Fruit fly (Drosophila melanogaster): ENCODE data around the gene CG31279.

CG31279 gene

dm6 chr3R:16413734-16414133 is 16.7 kb upstream of the CG31279 start (continued):
- TF ChIP-seq unc-4 (GFP tag; IDR thresholded peaks at IDR 0.05; ENCODE audit: partially characterized antibody) (no peak), row (GFP tag; IDR thresholded peaks at IDR 0.05) (no peak), gt (GFP tag; IDR thresholded peaks at IDR 0.05) (no peak), fd96Cb (tag; optimal IDR thresholded peaks at IDR 0.05) (no peak), CG17359 (tag; optimal IDR thresholded peaks at IDR 0.05) (no peak), Usf (GFP tag; optimal IDR thresholded peaks at IDR 0.05) (no peak), CG31365 (tag; optimal IDR thresholded peaks at IDR 0.05) (no peak), cg (GFP tag; optimal IDR thresholded peaks at IDR 0.05) (peak; percentile 47), nau (GFP tag; optimal IDR thresholded peaks at IDR 0.05) (no peak), disco-r (GFP tag; optimal IDR thresholded peaks at IDR 0.05) (no peak), Taf1 (GFP tag; IDR thresholded peaks at IDR 0.05) (no peak), Dip3 (GFP tag; optimal IDR thresholded peaks at IDR 0.05) (no peak), rib (GFP tag; IDR thresholded peaks at IDR 0.05) (no peak), Nf-YB (GFP tag; optimal IDR thresholded peaks at IDR 0.05) (peak; percentile 93), Xrp1 (GFP tag; IDR thresholded peaks at IDR 0.05) (no peak), Max (GFP tag; optimal IDR thresholded peaks at IDR 0.05) (no peak), BEAF-32 (GFP tag; optimal IDR thresholded peaks at IDR 0.05) (no peak), Bdp1 (GFP tag; optimal IDR thresholded peaks at IDR 0.05) (no peak), CG30403 (GFP tag; optimal IDR thresholded peaks at IDR 0.05) (no peak), vvl (GFP tag; IDR thresholded peaks at IDR 0.05) (no peak), CG4820 (GFP tag; optimal IDR thresholded peaks at IDR 0.05) (no peak), Dip2 (GFP tag; IDR thresholded peaks at IDR 0.05) (no peak), CG8765 (GFP tag; IDR thresholded peaks at IDR 0.05) (no peak), hbn (GFP tag; IDR thresholded peaks at IDR 0.05; ENCODE audit: partially characterized antibody) (no peak), D19A (tag; optimal IDR thresholded peaks at IDR 0.05) (no peak), CG11247 (GFP tag; IDR thresholded peaks at IDR 0.05) (no peak), sens-2 (GFP tag; IDR thresholded peaks at IDR 0.05) (no peak), CG5953 (GFP tag; IDR thresholded peaks at IDR 0.05) (no peak), CG15073 (GFP tag; optimal IDR thresholded peaks at IDR 0.05) (no peak), sna (GFP tag; IDR thresholded peaks at IDR 0.05; ENCODE audit: partially characterized antibody) (no peak), CG10321 (GFP tag; IDR thresholded peaks at IDR 0.05) (peak; percentile 79), CG18619 (GFP tag; optimal IDR thresholded peaks at IDR 0.05) (no peak), CG32772 (GFP tag; IDR thresholded peaks at IDR 0.05) (no peak), chn (GFP tag; optimal IDR thresholded peaks at IDR 0.05) (no peak), Lpt (GFP tag; optimal IDR thresholded peaks at IDR 0.05) (no peak), CG6175 (GFP tag; IDR thresholded peaks at IDR 0.05) (no peak), CG12744 (GFP tag; optimal IDR thresholded peaks at IDR 0.05) (no peak), vfl (GFP tag; optimal IDR thresholded peaks at IDR 0.05) (no peak), CG1832 (GFP tag; optimal IDR thresholded peaks at IDR 0.05) (peak; percentile 43), Opbp (GFP tag; IDR thresholded peaks at IDR 0.05; ENCODE audit: partially characterized antibody) (peak; percentile 51; the same call in 1 of the 3 replicates), trem (tag; optimal IDR thresholded peaks at IDR 0.05) (no peak), CG12155 (GFP tag; optimal IDR thresholded peaks at IDR 0.05) (no peak), CG11504 (tag; optimal IDR thresholded peaks at IDR 0.05) (no peak), knrl (GFP tag; IDR thresholded peaks at IDR 0.05; ENCODE audit: partially characterized antibody) (no peak), CG13287 (GFP tag; IDR thresholded peaks at IDR 0.05; ENCODE audit: partially characterized antibody) (no peak)

Measured in whole organism, embryonic.